Worm (Caenorhabditis elegans) whole organism, L1 larva: Measurements from ENCODE around the gene algn-11.

Experiments used
- C04F5.9 ChIP-seq: sonication (generic microtip); optimal IDR thresholded peaks from 2 replicates; lab custom pipeline; 2016; ENCODE audit warnings: missing genetic modification characterization, missing compliant biosample characterization
- ama-1 ChIP-seq: fragments of 150-350 bp; optimal IDR thresholded peaks from 2 replicates; lab custom pipeline; 2014
- dpl-1 ChIP-seq, 3 experiments: fragments of 150-350 bp in 2 of 3; sonication (generic microtip) in 1 of 3; optimal IDR thresholded peaks; 2 replicates each; lab custom pipeline; 2014 to 2017; ENCODE audit warnings: missing biosample characterization in 3 of 3, missing genetic modification characterization in 3 of 3, missing genetic modification reagents in 3 of 3
- elt-3 ChIP-seq, 6 experiments: fragments of 150-350 bp in 1 of 6; sonication (generic microtip); optimal IDR thresholded peaks; 2 replicates each; lab custom pipeline; 2017 to 2018; ENCODE audit warnings: missing biosample characterization in 6 of 6, missing genetic modification characterization in 6 of 6, inconsistent platforms in 1 of 6
- lin-35 ChIP-seq, 2 experiments: fragments of 150-350 bp; optimal IDR thresholded peaks; 2 replicates each; lab custom pipeline; 2014; ENCODE audit warnings: missing biosample characterization in 2 of 2, missing genetic modification characterization in 2 of 2, missing genetic modification reagents in 2 of 2
- lin-39 ChIP-seq: fragments of 150-350 bp; optimal IDR thresholded peaks from 2 replicates; lab custom pipeline; 2014; ENCODE audit warnings: missing biosample characterization, missing genetic modification reagents, missing genetic modification characterization
- nhr-28 ChIP-seq: fragments of 150-350 bp; optimal IDR thresholded peaks from 2 replicates; lab custom pipeline; 2014; ENCODE audit warnings: missing biosample characterization, missing genetic modification characterization
- nhr-76 ChIP-seq: sonication (generic microtip); optimal IDR thresholded peaks from 2 replicates; lab custom pipeline; 2017; ENCODE audit warnings: missing biosample characterization, missing genetic modification characterization
- unc-62 ChIP-seq: fragments of 150-350 bp; optimal IDR thresholded peaks from 2 replicates; lab custom pipeline; 2014; ENCODE audit warnings: missing biosample characterization, missing genetic modification reagents, missing genetic modification characterization
- zag-1 ChIP-seq: fragments of 150-350 bp; optimal IDR thresholded peaks from 2 replicates; lab custom pipeline; 2014; ENCODE audit warnings: missing biosample characterization, missing genetic modification characterization
- zip-4 ChIP-seq: fragments of 200-800 bp; sonication (Bioruptor generic); optimal IDR thresholded peaks from 2 replicates; lab custom pipeline; 2018; ENCODE audit warnings: mild to moderate bottlenecking, missing genetic modification characterization, moderate library complexity, missing compliant biosample characterization

DNA sequence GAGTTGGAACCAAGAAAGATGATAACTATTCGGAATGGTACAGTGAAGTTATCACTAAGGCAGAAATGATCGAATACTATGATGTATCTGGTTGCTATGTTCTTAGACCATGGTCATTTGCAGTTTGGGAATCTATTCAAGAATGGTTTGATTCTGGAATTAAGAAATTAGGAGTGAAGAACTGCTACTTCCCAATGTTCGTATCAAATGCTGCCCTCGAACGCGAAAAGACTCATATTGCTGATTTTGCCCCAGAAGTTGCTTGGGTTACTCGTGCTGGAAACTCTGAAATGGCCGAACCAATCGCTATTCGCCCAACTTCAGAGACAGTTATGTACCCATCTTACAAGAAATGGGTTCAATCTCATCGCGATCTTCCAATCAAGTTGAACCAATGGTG lies 50.9 kb downstream of the algn-11 start:
- TF ChIP-seq elt-3 (tag; optimal IDR thresholded peaks at IDR 0.05; lab: Kevin White, UChicago) (no peak), unc-62 (no peak), dpl-1 (GFP tag; optimal IDR thresholded peaks at IDR 0.05; lab: Kevin White, UChicago) (no peak), nhr-76 (no peak), ama-1 (no peak), zag-1 (tag; lab: Kevin White, UChicago) (no peak), lin-35 (GFP tag; optimal IDR thresholded peaks at IDR 0.05; lab: Kevin White, UChicago) (no peak), zip-4 (no peak), C04F5.9 (no peak), nhr-28 (tag; lab: Kevin White, UChicago) (no peak), lin-39 (tag; lab: Kevin White, UChicago) (no peak)
